Worm (Caenorhabditis elegans): Measurements from ENCODE around the gene ace-4.

DNA sequence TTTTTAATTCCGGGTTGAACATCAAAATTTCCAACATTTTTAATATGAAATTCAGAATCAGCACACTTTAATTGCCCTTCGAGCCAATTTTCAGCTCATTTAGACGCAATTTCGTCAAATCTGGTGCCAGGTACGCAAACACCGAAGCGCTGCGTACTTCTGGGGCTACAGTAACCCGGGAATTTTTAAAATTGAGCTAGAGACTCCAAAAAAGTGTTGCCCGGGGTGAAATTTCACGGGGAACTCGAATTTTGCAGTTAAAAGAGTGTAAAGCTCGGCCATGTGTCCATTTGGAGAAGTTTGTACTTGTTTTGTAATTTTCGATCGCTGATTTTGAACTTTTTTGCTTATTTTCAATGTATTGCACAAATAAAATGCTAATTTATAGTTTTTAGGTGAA, 44.4 kb downstream of the ace-4 start:
- no peak for TF ChIP-seq nhr-25 (tag; optimal IDR thresholded peaks at IDR 0.05)
- no peak for TF ChIP-seq fos-1 (tag; optimal IDR thresholded peaks at IDR 0.05)
- no peak for TF ChIP-seq sea-2 (GFP tag; optimal IDR thresholded peaks at IDR 0.05)
- TF ChIP-seq nhr-237 (tag; optimal IDR thresholded peaks at IDR 0.05), result no peak
- TF ChIP-seq snpc-4 (tag; optimal IDR thresholded peaks at IDR 0.05), result no peak
- no peak for TF ChIP-seq pha-4 (tag; optimal IDR thresholded peaks at IDR 0.05)
- no peak for TF ChIP-seq eor-1 (tag; optimal IDR thresholded peaks at IDR 0.05)
- no peak for TF ChIP-seq nhr-77 (tag; optimal IDR thresholded peaks at IDR 0.05)
- no peak for TF ChIP-seq lin-15B (tag; optimal IDR thresholded peaks at IDR 0.05)
- TF ChIP-seq lin-39 (tag; optimal IDR thresholded peaks at IDR 0.05), result no peak
- TF ChIP-seq nhr-12 (tag; optimal IDR thresholded peaks at IDR 0.05), result no peak

Data from whole organism, L3 larva.